Fruit fly (Drosophila melanogaster): Measurements from ENCODE around the gene Pfdn1.

The Pfdn1 gene

DNA sequence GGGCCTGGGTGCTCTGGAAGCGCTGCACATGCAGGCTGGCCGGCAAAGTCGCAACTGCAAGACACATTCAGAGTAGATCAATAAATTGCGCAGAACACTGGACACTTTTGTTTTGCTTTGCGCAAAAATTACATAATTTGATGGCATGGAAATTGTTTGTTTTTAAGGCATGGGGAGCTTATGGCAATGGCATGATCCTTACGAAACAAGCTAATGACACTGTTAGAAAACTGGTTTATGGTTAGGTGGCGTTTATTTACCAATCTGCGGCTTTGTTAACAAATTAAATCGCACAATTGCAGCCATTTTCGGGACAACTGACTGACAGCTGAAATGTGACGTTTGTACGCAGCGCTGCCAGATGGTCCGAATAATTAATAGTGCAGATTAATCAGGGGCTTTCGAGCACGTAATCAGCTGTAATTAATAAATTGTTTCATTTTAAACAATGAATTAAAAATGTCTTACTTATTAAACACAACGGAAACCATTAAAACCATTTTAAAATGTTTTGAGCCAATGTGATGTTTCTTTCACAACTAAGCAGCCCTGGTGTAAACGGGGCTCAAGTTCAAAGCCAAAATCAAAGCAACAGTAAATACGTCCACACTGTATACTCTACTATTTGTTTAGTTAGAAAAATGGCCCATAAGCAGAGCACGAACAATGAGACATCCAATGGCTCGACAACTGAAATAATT, 6.3 kb upstream of the Pfdn1 start, which contains the start of the genes ND-51 and CG13994 (continued):
- TF ChIP-seq CG16779 (GFP tag; IDR thresholded peaks at IDR 0.05) = peak; percentile 21; the same call in 1 of the 2 replicates
- TF ChIP-seq CG42726 (GFP tag; IDR thresholded peaks at IDR 0.05; ENCODE audit: partially characterized antibody) = no peak
- peak; percentile 48 for TF ChIP-seq CG1529 (GFP tag; optimal IDR thresholded peaks at IDR 0.05)
- peak; percentile 87 for TF ChIP-seq pnt (GFP tag; optimal IDR thresholded peaks at IDR 0.05)
- peak; percentile 93 for TF ChIP-seq mam (GFP tag; optimal IDR thresholded peaks at IDR 0.05)
- peak; percentile 73 for TF ChIP-seq CG7357 (GFP tag; IDR thresholded peaks at IDR 0.05)
- peak; percentile 74 for TF ChIP-seq ara (GFP tag; IDR thresholded peaks at IDR 0.05)
- peak; percentile 84 for TF ChIP-seq az2 (GFP tag; optimal IDR thresholded peaks at IDR 0.05)
- peak; percentile 71 for TF ChIP-seq CG32772 (GFP tag; IDR thresholded peaks at IDR 0.05)
- TF ChIP-seq Sry-δ (GFP tag; optimal IDR thresholded peaks at IDR 0.05) = peak; percentile 71
- TF ChIP-seq Oli (tag; optimal IDR thresholded peaks at IDR 0.05) = peak; percentile 69
- TF ChIP-seq CG13624 (GFP tag; optimal IDR thresholded peaks at IDR 0.05) = peak; percentile 86
- peak; percentile 71 for TF ChIP-seq luna (GFP tag; optimal IDR thresholded peaks at IDR 0.05)
- peak; percentile 35 for TF ChIP-seq ftz-f1 (GFP tag; optimal IDR thresholded peaks at IDR 0.05)
- TF ChIP-seq bowl (GFP tag; IDR thresholded peaks at IDR 0.05) = peak; percentile 63; the same call in 1 of the 2 replicates
- TF ChIP-seq CG3163 (GFP tag; optimal IDR thresholded peaks at IDR 0.05) = peak; percentile 68
- TF ChIP-seq Ets97D (GFP tag; optimal IDR thresholded peaks at IDR 0.05) = peak; percentile 93
- TF ChIP-seq Vsx1 (GFP tag; optimal IDR thresholded peaks at IDR 0.05) = no peak
- TF ChIP-seq chif (GFP tag; optimal IDR thresholded peaks at IDR 0.05) = peak; percentile 68 to 79
- TF ChIP-seq vfl (GFP tag; optimal IDR thresholded peaks at IDR 0.05) = peak; percentile 69
- no peak for TF ChIP-seq CG8478 (optimal IDR thresholded peaks at IDR 0.05)
- no peak for TF ChIP-seq Deaf1 (tag; optimal IDR thresholded peaks at IDR 0.05)
- TF ChIP-seq wek (GFP tag; optimal IDR thresholded peaks at IDR 0.05) = peak; percentile 95
- peak; percentile 64; the same call in 1 of the 2 replicates for TF ChIP-seq E2f2 (GFP tag; IDR thresholded peaks at IDR 0.05)
- TF ChIP-seq Rx (GFP tag; IDR thresholded peaks at IDR 0.05) = peak; percentile 74
- peak; percentile 94 for TF ChIP-seq stwl (tag; optimal IDR thresholded peaks at IDR 0.05)
- TF ChIP-seq ase (GFP tag; IDR thresholded peaks at IDR 0.05) = peak; percentile 80
- TF ChIP-seq pb (GFP tag; optimal IDR thresholded peaks at IDR 0.05) = peak; percentile 73
- no peak for TF ChIP-seq CG10431 (GFP tag; optimal IDR thresholded peaks at IDR 0.05)
- no peak for TF ChIP-seq crol (GFP tag; IDR thresholded peaks at IDR 0.05)
- TF ChIP-seq Poxn (GFP tag; IDR thresholded peaks at IDR 0.05) = 0 out of 2 replicates have a peak, but pooled peaks have one; percentile 54
- peak; percentile 75; the same call in 1 of the 3 replicates for TF ChIP-seq so (GFP tag; IDR thresholded peaks at IDR 0.05)
- peak; percentile 56; the same call in 1 of the 2 replicates for TF ChIP-seq rib (GFP tag; IDR thresholded peaks at IDR 0.05)
- TF ChIP-seq onecut (GFP tag; IDR thresholded peaks at IDR 0.05) = peak; percentile 41; the same call in 1 of the 2 replicates
- TF ChIP-seq CG18619 (GFP tag; optimal IDR thresholded peaks at IDR 0.05) = peak; percentile 61
- TF ChIP-seq sqz (GFP tag; optimal IDR thresholded peaks at IDR 0.05) = no peak
- peak; percentile 47 for TF ChIP-seq CG6813 (GFP tag; optimal IDR thresholded peaks at IDR 0.05)
- peak; percentile 55 for TF ChIP-seq BtbVII (GFP tag; optimal IDR thresholded peaks at IDR 0.05)
- no peak for TF ChIP-seq inv (GFP tag; IDR thresholded peaks at IDR 0.05; ENCODE audit: partially characterized antibody)
- no peak for TF ChIP-seq jing (GFP tag; optimal IDR thresholded peaks at IDR 0.05)
- TF ChIP-seq CG15696 (tag; optimal IDR thresholded peaks at IDR 0.05) = peak; percentile 83
- TF ChIP-seq Atf6 (GFP tag; IDR thresholded peaks at IDR 0.05) = peak; percentile 76
- peak; percentile 88 for TF ChIP-seq pho (GFP tag; optimal IDR thresholded peaks at IDR 0.05)
- TF ChIP-seq hth (optimal IDR thresholded peaks at IDR 0.05) = no peak
- TF ChIP-seq maf-S (GFP tag; optimal IDR thresholded peaks at IDR 0.05) = peak; percentile 83
- peak; percentile 52; the same call in 1 of the 2 replicates for TF ChIP-seq CG13287 (GFP tag; IDR thresholded peaks at IDR 0.05; ENCODE audit: partially characterized antibody)
- peak; percentile 40 for TF ChIP-seq CG7271 (tag; optimal IDR thresholded peaks at IDR 0.05)
- TF ChIP-seq CG12219 (GFP tag; optimal IDR thresholded peaks at IDR 0.05) = peak; percentile 58
- TF ChIP-seq Eip74EF (GFP tag; optimal IDR thresholded peaks at IDR 0.05) = no peak
- peak; percentile 57; the same call in 1 of the 2 replicates for TF ChIP-seq Taf1 (GFP tag; IDR thresholded peaks at IDR 0.05)

Data from whole organism, embryonic.